Worm (Caenorhabditis elegans) whole organism, early embryonic: ENCODE data around the gene F56D2.3.

Experiments used
- B0310.2 ChIP-seq: sonication (generic microtip); optimal IDR thresholded peaks from 2 replicates; lab custom pipeline; 2016; ENCODE audit warnings: mild to moderate bottlenecking, missing genetic modification characterization, missing compliant biosample characterization
- F13C5.2 ChIP-seq: sonication (generic microtip); optimal IDR thresholded peaks from 2 replicates; lab custom pipeline; 2017; ENCODE audit warnings: mild to moderate bottlenecking, missing genetic modification characterization, inconsistent platforms, missing compliant biosample characterization
- aly-1 ChIP-seq: sonication (generic microtip); optimal IDR thresholded peaks from 2 replicates; lab custom pipeline; 2016; ENCODE audit warnings: missing genetic modification characterization, missing compliant biosample characterization
- ama-1 ChIP-seq: fragments of 150-350 bp; optimal IDR thresholded peaks from 2 replicates; lab custom pipeline; 2014
- ceh-13 ChIP-seq: fragments of 200-800 bp; sonication (Bioruptor generic); optimal IDR thresholded peaks from 2 replicates; lab custom pipeline; 2018; ENCODE audit warnings: mild to moderate bottlenecking, missing genetic modification characterization, missing compliant biosample characterization
- ceh-36 ChIP-seq: sonication (generic microtip); optimal IDR thresholded peaks from 2 replicates; lab custom pipeline; 2016; ENCODE audit warnings: missing genetic modification characterization, inconsistent platforms, missing compliant biosample characterization
- ets-7 ChIP-seq: sonication (generic microtip); optimal IDR thresholded peaks from 2 replicates; lab custom pipeline; 2016; ENCODE audit warnings: missing genotype, missing genetic modification characterization, missing compliant biosample characterization
- flt-1 ChIP-seq: fragments of 200-800 bp; sonication (Bioruptor generic); IDR thresholded peaks from 2 replicates; pipeline ENCODE4 v1.3.6; 2022; ENCODE audit warnings: missing genetic modification characterization, missing compliant biosample characterization
- hmbx-1 ChIP-seq: sonication (generic microtip); optimal IDR thresholded peaks from 2 replicates; lab custom pipeline; 2016; ENCODE audit warnings: mild to moderate bottlenecking, missing genetic modification characterization, missing compliant biosample characterization
- hmg-4 ChIP-seq: fragments of 200-800 bp; sonication (Bioruptor generic); optimal IDR thresholded peaks from 2 replicates; lab custom pipeline; 2018; ENCODE audit warnings: mild to moderate bottlenecking, missing genetic modification characterization, missing compliant biosample characterization
- hnd-1 ChIP-seq: sonication (generic microtip); optimal IDR thresholded peaks from 2 replicates; lab custom pipeline; 2016; ENCODE audit warnings: missing genetic modification characterization, missing compliant biosample characterization
- pes-1 ChIP-seq: fragments of 200-800 bp; sonication (Bioruptor generic); IDR thresholded peaks from 2 replicates; pipeline ENCODE4 v1.3.6; 2022; ENCODE audit warnings: missing genetic modification reagents, missing genetic modification characterization, missing compliant biosample characterization
- scrt-1 ChIP-seq: fragments of 200-800 bp; sonication (Bioruptor generic); IDR thresholded peaks from 2 replicates; pipeline ENCODE4 v1.3.6; 2022; ENCODE audit warnings: missing genetic modification characterization, missing compliant biosample characterization
- sea-1 ChIP-seq: fragments of 200-800 bp; sonication (Bioruptor generic); conservative IDR thresholded peaks from 2 replicates; pipeline ENCODE4 v1.3.6; 2022; ENCODE audit warnings: missing genetic modification characterization, missing compliant biosample characterization
- tbx-11 ChIP-seq: fragments of 200-800 bp; sonication (Bioruptor generic); IDR thresholded peaks from 2 replicates; pipeline ENCODE4 v1.3.6; 2022; ENCODE audit warnings: missing genetic modification characterization, missing compliant biosample characterization
- tbx-37 ChIP-seq: fragments of 200-800 bp; sonication (Bioruptor generic); conservative IDR thresholded peaks from 2 replicates; pipeline ENCODE4 v1.3.6; 2022; ENCODE audit warnings: missing genetic modification reagents, missing genetic modification characterization, missing compliant biosample characterization
- tra-4 ChIP-seq: sonication (generic microtip); optimal IDR thresholded peaks from 2 replicates; lab custom pipeline; 2017; ENCODE audit warnings: missing genetic modification characterization, missing compliant biosample characterization

F56D2.3 gene

DNA sequence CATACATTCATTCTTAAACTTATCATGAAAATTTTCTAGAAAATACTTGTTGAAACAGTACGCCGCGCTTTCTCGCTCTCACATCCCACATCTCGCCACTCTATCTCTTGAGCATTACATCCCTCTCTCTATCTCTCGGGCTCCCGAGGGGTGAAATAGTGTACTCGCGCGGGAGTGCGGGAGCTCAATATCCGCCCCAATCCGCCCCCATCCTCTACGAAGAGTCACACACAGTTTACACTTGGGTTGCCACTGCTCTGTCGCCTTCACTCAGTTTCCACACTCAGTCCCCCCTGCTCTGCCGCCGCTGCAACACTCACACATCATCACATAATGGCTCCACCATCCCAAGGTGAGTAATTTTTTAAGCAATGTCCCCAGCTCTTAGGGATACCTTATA lies 19.9 kb upstream of the F56D2.3 start, which contains the start of gene mlc-3:
Gene mlc-3, plus strand, starts transcription at position 227 of the 400 bp plus-strand sequence.
- TF ChIP-seq F13C5.2: no peak
- 0 out of 2 replicates have a peak, but pooled peaks have one; percentile 2 for TF ChIP-seq tbx-37 (GFP tag; lab: Robert Waterston, UW)
- no peak for TF ChIP-seq hnd-1 (tag; lab: Kevin White, UChicago)
- no peak for TF ChIP-seq ceh-36
- TF ChIP-seq ets-7 (tag; lab: Kevin White, UChicago): no peak
- no peak for TF ChIP-seq hmbx-1 (tag; lab: Kevin White, UChicago)
- TF ChIP-seq aly-1 (tag; lab: Kevin White, UChicago): no peak
- TF ChIP-seq tbx-11 (GFP tag; lab: Robert Waterston, UW): no peak
- TF ChIP-seq hmg-4 (GFP tag; lab: Kevin White, UChicago): peak; percentile 12
- no peak for TF ChIP-seq scrt-1 (GFP tag; lab: Robert Waterston, UW)

DNA sequence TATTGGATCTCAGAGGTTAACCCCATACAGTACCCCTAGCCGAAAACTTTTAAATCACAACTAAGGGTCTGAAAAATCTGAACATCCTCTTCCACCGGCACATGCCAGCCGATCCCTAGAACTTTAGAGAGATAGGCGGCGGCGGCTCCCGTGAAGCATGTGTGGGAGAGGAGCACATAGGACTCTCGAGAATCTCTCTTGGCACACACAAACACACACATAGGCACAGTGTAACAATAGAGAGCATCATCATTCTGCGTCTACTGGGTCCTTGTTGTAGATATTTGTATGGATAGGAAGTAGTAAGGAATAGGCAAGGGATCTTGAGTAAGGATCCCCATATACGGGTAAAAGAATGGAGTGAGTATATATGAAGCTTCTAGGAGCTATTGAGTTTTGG lies 19.0 kb upstream of the F56D2.3 start:
- no peak for TF ChIP-seq tra-4 (tag; lab: Kevin White, UChicago)
- no peak for TF ChIP-seq tbx-37 (GFP tag; lab: Robert Waterston, UW)

DNA sequence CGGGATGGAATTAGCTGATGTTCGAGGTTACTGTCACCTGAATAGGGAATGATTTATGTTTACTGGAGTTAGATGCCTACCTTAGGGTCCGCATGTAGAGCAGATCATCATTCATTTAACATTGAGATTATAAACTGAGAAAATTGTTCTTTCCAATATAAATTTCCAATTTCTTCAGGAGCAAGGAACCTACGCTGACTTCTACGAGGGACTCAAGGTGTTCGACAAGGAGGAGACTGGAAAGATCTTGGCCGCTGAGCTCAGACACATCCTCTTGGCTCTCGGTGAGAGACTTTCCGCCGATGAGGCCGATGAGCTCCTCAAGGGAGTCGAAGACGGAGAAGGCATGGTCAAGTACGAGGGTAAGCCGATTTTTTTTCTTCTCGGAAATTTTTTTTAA lies 18.3 kb upstream of the F56D2.3 start:
- TF ChIP-seq ceh-13 (GFP tag; lab: Kevin White, UChicago) (no peak), tbx-11 (GFP tag; lab: Robert Waterston, UW) (no peak), tbx-37 (GFP tag; lab: Robert Waterston, UW) (no peak)

DNA sequence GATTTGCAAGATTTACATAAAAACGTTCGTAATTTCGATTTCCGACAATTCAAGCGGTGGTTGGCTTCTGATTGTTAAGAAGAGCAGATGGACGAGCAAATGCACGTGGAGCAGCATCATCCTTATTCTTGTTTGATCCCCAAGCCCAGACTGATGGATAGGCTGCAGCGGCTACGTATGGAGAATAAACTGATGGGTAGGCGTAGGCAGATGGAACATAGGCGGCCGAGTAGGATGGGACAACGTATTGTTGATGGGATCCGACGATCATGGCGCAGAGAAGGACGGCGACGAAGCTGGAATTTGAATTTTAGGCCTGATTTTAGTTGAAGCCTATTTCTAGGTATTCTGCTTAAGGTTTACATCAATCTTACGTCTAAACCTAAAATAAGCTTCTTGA lies 16.5 kb upstream of the F56D2.3 start:
- TF ChIP-seq tbx-37 (GFP tag; lab: Robert Waterston, UW): no peak
- TF ChIP-seq hnd-1 (tag; lab: Kevin White, UChicago): no peak
- TF ChIP-seq scrt-1 (GFP tag; lab: Robert Waterston, UW): no peak
- no peak for TF ChIP-seq ceh-13 (GFP tag; lab: Kevin White, UChicago)
- no peak for TF ChIP-seq aly-1 (tag; lab: Kevin White, UChicago)
- no peak for TF ChIP-seq hmbx-1 (tag; lab: Kevin White, UChicago)
- TF ChIP-seq ama-1 (lab: Kevin White, UChicago): no peak

DNA sequence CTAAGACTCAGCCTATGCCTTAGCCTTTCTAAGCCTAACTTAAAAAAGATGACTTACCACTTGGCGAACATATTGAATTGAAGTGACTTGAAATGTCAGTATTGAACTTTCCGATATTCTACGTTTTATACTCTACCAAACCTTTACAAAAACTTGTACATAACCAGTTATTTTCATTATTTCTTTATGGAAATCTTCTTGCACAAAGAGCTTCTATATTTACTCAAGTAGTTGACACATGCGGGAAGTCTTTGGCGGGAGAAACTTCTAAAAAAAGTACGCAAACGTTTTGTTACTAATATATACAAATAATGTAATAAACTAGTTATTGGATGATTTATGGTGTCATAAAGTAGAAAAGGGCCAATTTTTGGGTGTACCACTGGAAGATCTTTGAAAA lies 16.1 kb upstream of the F56D2.3 start, which contains the start of gene nspb-12:
Gene nspb-12, minus strand, starts transcription at position 101 of the 400 bp plus-strand sequence.
- TF ChIP-seq hmg-4 (GFP tag; lab: Kevin White, UChicago): no peak
- no peak for TF ChIP-seq ceh-36
- no peak for TF ChIP-seq flt-1 (GFP tag; lab: Robert Waterston, UW)
- no peak for TF ChIP-seq hnd-1 (tag; lab: Kevin White, UChicago)
- TF ChIP-seq scrt-1 (GFP tag; lab: Robert Waterston, UW): no peak
- TF ChIP-seq tbx-37 (GFP tag; lab: Robert Waterston, UW): no peak
- no peak for TF ChIP-seq ama-1 (lab: Kevin White, UChicago)

DNA sequence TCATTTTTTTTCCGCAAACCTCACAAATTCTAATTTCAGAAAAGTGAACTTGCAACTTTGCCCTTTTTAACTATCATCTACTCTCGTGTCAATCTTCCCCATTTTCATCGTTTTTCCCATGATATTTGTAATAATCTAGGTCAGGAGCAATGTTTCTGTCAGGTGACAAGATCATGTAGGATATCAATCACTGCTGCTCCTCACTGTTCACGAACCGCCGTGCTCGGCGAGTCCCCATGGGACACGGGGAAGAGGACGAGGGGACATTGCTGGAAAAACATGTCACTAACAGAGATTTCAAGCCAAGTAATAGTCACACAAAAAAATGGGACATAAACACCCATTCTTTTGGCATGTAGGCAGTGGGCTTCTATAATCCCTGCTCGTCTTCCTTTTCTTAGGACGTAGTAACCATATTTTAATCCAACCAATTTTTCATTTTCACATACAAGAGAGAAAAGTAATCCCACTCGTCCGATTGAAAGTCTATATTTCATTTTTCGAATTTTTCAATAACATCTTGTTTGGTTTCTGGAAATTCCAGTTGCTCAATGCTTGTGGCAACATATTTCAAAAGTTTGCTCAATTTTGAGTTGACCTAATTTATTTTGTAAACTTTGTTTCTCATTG lies 13.8 kb upstream of the F56D2.3 start:
- TF ChIP-seq ceh-36: no peak
- no peak for TF ChIP-seq ama-1 (lab: Kevin White, UChicago)
- TF ChIP-seq tra-4 (tag; lab: Kevin White, UChicago): no peak
- no peak for TF ChIP-seq hmbx-1 (tag; lab: Kevin White, UChicago)
- TF ChIP-seq B0310.2 (tag; lab: Kevin White, UChicago): no peak
- no peak for TF ChIP-seq F13C5.2

DNA sequence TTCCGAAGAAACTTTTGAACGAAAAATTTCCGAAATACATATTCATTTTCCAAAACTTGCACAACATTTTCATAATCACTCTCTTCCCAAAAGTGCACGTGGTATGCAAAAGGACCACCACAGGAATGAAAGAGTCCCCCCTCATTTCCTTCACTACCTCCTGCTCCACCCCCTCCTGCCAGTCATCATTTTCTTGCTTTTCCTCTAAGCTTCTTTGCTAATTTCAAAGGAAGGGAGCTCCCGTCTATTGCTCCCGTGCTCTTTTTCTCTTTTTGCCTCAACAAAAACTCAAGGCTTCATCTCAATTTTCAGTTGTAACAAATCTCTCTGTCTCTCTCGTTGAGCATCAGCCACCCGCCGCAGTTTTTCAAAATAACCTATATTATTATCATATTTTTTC lies 11.9 kb upstream of the F56D2.3 start:
- no peak for TF ChIP-seq tbx-37 (GFP tag; lab: Robert Waterston, UW)
- TF ChIP-seq sea-1: no peak
- no peak for TF ChIP-seq pes-1 (GFP tag; lab: Robert Waterston, UW)
- TF ChIP-seq tbx-11 (GFP tag; lab: Robert Waterston, UW): no peak
- TF ChIP-seq hmbx-1 (tag; lab: Kevin White, UChicago): no peak

DNA sequence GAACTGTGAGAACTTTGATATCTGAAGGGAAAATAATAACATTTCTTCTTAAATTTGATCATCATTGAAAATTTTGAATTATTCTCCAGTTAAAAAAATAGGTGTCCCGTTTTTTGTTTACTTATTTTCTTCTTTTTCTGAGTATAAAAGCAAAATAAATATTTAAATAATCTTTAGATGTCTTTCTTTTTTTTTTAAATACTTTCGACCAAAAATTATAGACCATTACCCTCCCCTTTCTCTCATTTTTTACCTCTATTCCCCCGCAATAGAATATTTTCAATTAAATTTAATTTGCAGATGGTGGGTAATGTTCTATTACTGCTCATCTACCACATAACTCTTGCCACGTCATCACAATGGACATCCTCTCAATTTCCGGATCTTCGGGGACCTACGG lies 11.1 kb upstream of the F56D2.3 start, which contains the start of gene molo-1:
Gene molo-1, plus strand, starts transcription at position 301 of the 400 bp plus-strand sequence.
- TF ChIP-seq F13C5.2: no peak
- TF ChIP-seq hnd-1 (tag; lab: Kevin White, UChicago): no peak
- no peak for TF ChIP-seq ama-1 (lab: Kevin White, UChicago)

DNA sequence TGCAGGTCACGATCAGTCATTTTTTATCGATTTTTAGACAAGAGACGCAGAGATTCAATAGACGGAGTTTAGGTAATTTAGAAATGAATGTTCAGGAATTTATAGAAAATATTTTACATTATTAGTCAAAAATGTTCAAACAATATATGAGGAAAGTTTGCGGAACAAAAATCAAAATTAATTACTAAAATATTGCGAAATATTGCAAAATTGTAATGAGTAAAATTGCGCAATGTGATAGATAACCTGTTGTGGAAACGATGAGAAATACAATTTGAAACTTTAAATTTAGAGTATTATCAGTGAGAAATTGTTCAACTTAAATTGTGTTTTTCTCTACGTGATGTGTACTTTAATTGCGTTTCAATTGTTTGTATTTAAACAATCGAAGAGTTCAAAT lies 3.7 kb upstream of the F56D2.3 start, which contains the start of gene F56D2.5:
Gene F56D2.5, minus strand, starts transcription at position 371 of the 400 bp plus-strand sequence.
- no peak for TF ChIP-seq hmg-4 (GFP tag; lab: Kevin White, UChicago)
- TF ChIP-seq aly-1 (tag; lab: Kevin White, UChicago): no peak
- TF ChIP-seq tra-4 (tag; lab: Kevin White, UChicago): no peak
- TF ChIP-seq ceh-13 (GFP tag; lab: Kevin White, UChicago): no peak
- no peak for TF ChIP-seq scrt-1 (GFP tag; lab: Robert Waterston, UW)
- TF ChIP-seq hmbx-1 (tag; lab: Kevin White, UChicago): no peak
- TF ChIP-seq tbx-37 (GFP tag; lab: Robert Waterston, UW): no peak
- TF ChIP-seq tbx-11 (GFP tag; lab: Robert Waterston, UW): no peak
- no peak for TF ChIP-seq pes-1 (GFP tag; lab: Robert Waterston, UW)
- no peak for TF ChIP-seq F13C5.2
